Fruit fly (Drosophila melanogaster): ENCODE results near the gene Nt5a.

Gene Nt5a

DNA sequence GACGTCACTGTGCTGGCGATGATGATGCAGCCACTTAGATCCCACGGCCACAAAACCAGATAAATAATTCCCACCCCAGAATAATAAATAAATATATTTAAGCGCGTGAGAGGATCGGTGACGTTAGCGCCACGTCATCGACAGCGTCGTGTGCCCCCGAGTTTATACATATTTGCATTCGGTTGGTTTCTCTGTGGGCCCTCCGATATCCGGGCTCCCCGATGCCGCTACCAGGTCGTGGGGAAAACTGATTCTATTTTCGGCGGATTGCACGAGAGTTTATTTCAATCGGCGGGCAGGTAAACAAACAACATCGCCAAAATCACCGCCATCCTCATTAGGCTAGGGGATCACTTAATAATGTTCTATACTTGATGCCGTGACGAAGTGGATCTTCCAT lies 47.0 kb upstream of the Nt5a start:
- peak; percentile 8 for TF ChIP-seq CG10543 (GFP tag; optimal IDR thresholded peaks at IDR 0.05)
- TF ChIP-seq Deaf1 (tag; optimal IDR thresholded peaks at IDR 0.05), result peak; percentile 54
- TF ChIP-seq CG12769 (tag; optimal IDR thresholded peaks at IDR 0.05), result peak; percentile 84
- no peak for TF ChIP-seq CG4730 (GFP tag; IDR thresholded peaks at IDR 0.05)
- 0 out of 3 replicates have a peak, but pooled peaks have one; percentile 54 for TF ChIP-seq so (GFP tag; IDR thresholded peaks at IDR 0.05)
- TF ChIP-seq CG5180 (GFP tag; optimal IDR thresholded peaks at IDR 0.05), result no peak
- TF ChIP-seq chinmo (GFP tag; IDR thresholded peaks at IDR 0.05; ENCODE audit: partially characterized antibody), result 0 out of 4 replicates have a peak, but pooled peaks have one; percentile 63
- peak; percentile 37 for TF ChIP-seq Med (GFP tag)

DNA sequence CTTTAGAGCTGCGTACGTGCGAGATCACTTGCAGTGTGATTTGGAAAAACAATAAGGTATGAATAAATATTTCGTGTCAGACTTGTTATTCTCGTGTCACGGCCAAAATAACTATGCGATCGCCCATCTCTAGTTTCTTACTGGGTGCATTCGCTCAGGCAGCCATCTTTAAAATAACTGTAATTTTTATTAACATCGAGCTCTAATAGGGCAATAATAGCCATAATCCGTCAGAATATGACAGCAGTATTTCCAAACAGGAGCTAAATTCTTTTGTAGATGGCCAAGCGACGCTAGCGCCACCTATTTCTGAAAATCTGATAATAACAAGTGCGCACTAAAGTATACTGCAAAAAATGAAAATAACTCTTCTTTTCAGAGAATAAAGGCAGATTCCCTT lies 44.8 kb upstream of the Nt5a start:
- no peak for TF ChIP-seq CG11560 (tag; IDR thresholded peaks at IDR 0.05)
- peak; percentile 46 for TF ChIP-seq CG34376 (GFP tag; optimal IDR thresholded peaks at IDR 0.05)
- TF ChIP-seq CG32767 (GFP tag; IDR thresholded peaks at IDR 0.05), result no peak
- TF ChIP-seq CG4854 (GFP tag; optimal IDR thresholded peaks at IDR 0.05), result peak; percentile 45
- peak; percentile 45 for TF ChIP-seq dmrt99B (tag; optimal IDR thresholded peaks at IDR 0.05)
- peak; percentile 26; the same call in 1 of the 2 replicates for TF ChIP-seq lmd (GFP tag; IDR thresholded peaks at IDR 0.05)
- no peak for TF ChIP-seq CG10654 (GFP tag; optimal IDR thresholded peaks at IDR 0.05)
- no peak for TF ChIP-seq Chrac-16 (GFP tag; optimal IDR thresholded peaks at IDR 0.05)
- no peak for TF ChIP-seq org-1 (GFP tag; optimal IDR thresholded peaks at IDR 0.05)
- peak; percentile 49 for TF ChIP-seq CG3163 (GFP tag; optimal IDR thresholded peaks at IDR 0.05)
- peak; percentile 32 for TF ChIP-seq PHDP (tag; optimal IDR thresholded peaks at IDR 0.05)
- no peak for TF ChIP-seq ro (GFP tag; IDR thresholded peaks at IDR 0.05)
- no peak for TF ChIP-seq gt (GFP tag; IDR thresholded peaks at IDR 0.05)
- no peak for TF ChIP-seq H2.0 (GFP tag; IDR thresholded peaks at IDR 0.05)
- TF ChIP-seq Jarid2 (GFP tag; optimal IDR thresholded peaks at IDR 0.05), result peak; percentile 21
- no peak for TF ChIP-seq ham (GFP tag; IDR thresholded peaks at IDR 0.05)
- TF ChIP-seq Kr (GFP tag; optimal IDR thresholded peaks at IDR 0.05), result no peak
- no peak for TF ChIP-seq CG5245 (GFP tag; optimal IDR thresholded peaks at IDR 0.05)
- TF ChIP-seq pan (optimal IDR thresholded peaks at IDR 0.05), result no peak
- TF ChIP-seq pan (GFP tag; optimal IDR thresholded peaks at IDR 0.05 in 1 of 2, IDR thresholded peaks at IDR 0.05 in 1 of 2), result peak in 1 of 2 experiments; percentile 52
- TF ChIP-seq CG11695 (GFP tag; IDR thresholded peaks at IDR 0.05), result no peak
- peak; percentile 41 for TF ChIP-seq cad (GFP tag; optimal IDR thresholded peaks at IDR 0.05)
- TF ChIP-seq sna (GFP tag; IDR thresholded peaks at IDR 0.05; ENCODE audit: partially characterized antibody), result peak; percentile 96
- TF ChIP-seq gce (GFP tag; IDR thresholded peaks at IDR 0.05), result no peak
- no peak for TF ChIP-seq CG8944 (GFP tag; optimal IDR thresholded peaks at IDR 0.05)
- TF ChIP-seq Ada2b (GFP tag; IDR thresholded peaks at IDR 0.05), result no peak
- TF ChIP-seq CHES-1-like (GFP tag; optimal IDR thresholded peaks at IDR 0.05), result no peak
- TF ChIP-seq tll (GFP tag; optimal IDR thresholded peaks at IDR 0.05), result peak in 1 of 2 experiments; percentile 11
- TF ChIP-seq btn (GFP tag; optimal IDR thresholded peaks at IDR 0.05), result no peak
- no peak for TF ChIP-seq Oli (tag; optimal IDR thresholded peaks at IDR 0.05)
- TF ChIP-seq HmgD (GFP tag; optimal IDR thresholded peaks at IDR 0.05), result peak; percentile 26
- peak; percentile 43; the same call in 1 of the 3 replicates for TF ChIP-seq CG11456 (GFP tag; IDR thresholded peaks at IDR 0.05)
- TF ChIP-seq phol (tag; optimal IDR thresholded peaks at IDR 0.05), result peak; percentile 97
- TF ChIP-seq Ptx1 (GFP tag; IDR thresholded peaks at IDR 0.05), result peak; percentile 11; the same call in 1 of the 2 replicates
- peak; percentile 19 for TF ChIP-seq gsb-n (tag; optimal IDR thresholded peaks at IDR 0.05)
- peak; percentile 59; the same call in 1 of the 2 replicates for TF ChIP-seq CG31441 (GFP tag; IDR thresholded peaks at IDR 0.05)
- TF ChIP-seq CG14050 (GFP tag; IDR thresholded peaks at IDR 0.05), result 0 out of 3 replicates have a peak, but pooled peaks have one; percentile 11
- TF ChIP-seq nau (GFP tag; optimal IDR thresholded peaks at IDR 0.05), result peak; percentile 10
- TF ChIP-seq CG10543 (GFP tag; optimal IDR thresholded peaks at IDR 0.05), result no peak
- peak; percentile 78 for TF ChIP-seq CG6791 (GFP tag; IDR thresholded peaks at IDR 0.05; ENCODE audit: partially characterized antibody)
- peak; percentile 74 for TF ChIP-seq tna (GFP tag; IDR thresholded peaks at IDR 0.05; ENCODE audit: partially characterized antibody)
- TF ChIP-seq CG4820 (GFP tag; optimal IDR thresholded peaks at IDR 0.05), result no peak
